Fruit fly (Drosophila melanogaster) whole organism, embryonic: ENCODE data around the gene CG14720.

Source experiments
- Ada2b ChIP-seq: fragments of 200-800 bp; sonication (Bioruptor generic); IDR thresholded peaks from 2 replicates; pipeline ENCODE4 v1.3.6; 2022; ENCODE audit warnings: missing biosample characterization, missing genetic modification characterization
- CG10565 ChIP-seq: fragments of 200-800 bp; sonication (Bioruptor generic); optimal IDR thresholded peaks from 3 replicates; lab custom pipeline; 2016; ENCODE audit warnings: missing biosample characterization, mild to moderate bottlenecking, missing genetic modification characterization
- CG10979 ChIP-seq: fragments of 200-800 bp; sonication (Bioruptor generic); optimal IDR thresholded peaks from 2 replicates; lab custom pipeline; 2018; ENCODE audit warnings: missing biosample characterization, mild to moderate bottlenecking, missing genetic modification characterization, moderate library complexity
- CG11085 ChIP-seq: fragments of 200-800 bp; sonication (Bioruptor generic); IDR thresholded peaks from 2 replicates; pipeline ENCODE4 v1.3.6; 2022; ENCODE audit warnings: missing biosample characterization, missing genetic modification characterization
- CG12155 ChIP-seq: fragments of 200-800 bp; sonication (Bioruptor generic); optimal IDR thresholded peaks from 3 replicates; lab custom pipeline; 2016; ENCODE audit warnings: missing biosample characterization, missing genetic modification characterization
- CG12299 ChIP-seq: fragments of 200-800 bp; sonication (Bioruptor generic); optimal IDR thresholded peaks from 2 replicates; lab custom pipeline; 2018; ENCODE audit warnings: missing biosample characterization, mild to moderate bottlenecking, missing genetic modification characterization
- CG12391 ChIP-seq: fragments of 200-800 bp; sonication (Bioruptor generic); optimal IDR thresholded peaks from 3 replicates; lab custom pipeline; 2018; ENCODE audit warnings: missing biosample characterization, mild to moderate bottlenecking, missing genetic modification characterization, moderate library complexity
- CG12744 ChIP-seq: fragments of 200-800 bp; sonication (Bioruptor generic); optimal IDR thresholded peaks from 2 replicates; lab custom pipeline; 2016; ENCODE audit warnings: missing biosample characterization, missing genetic modification characterization
- CG13775 ChIP-seq: fragments of 200-800 bp; sonication (Bioruptor generic); optimal IDR thresholded peaks from 3 replicates; lab custom pipeline; 2017; ENCODE audit warnings: missing biosample characterization, mild to moderate bottlenecking, missing genetic modification characterization
- CG14441 ChIP-seq: fragments of 200-800 bp; sonication (Bioruptor generic); IDR thresholded peaks from 2 replicates; pipeline ENCODE4 v1.3.6; 2022; ENCODE audit warnings: missing biosample characterization, missing genetic modification characterization
- CG14965 ChIP-seq: fragments of 200-800 bp; sonication (Bioruptor generic); optimal IDR thresholded peaks from 2 replicates; lab custom pipeline; 2016; ENCODE audit warnings: missing biosample characterization, missing genetic modification characterization, borderline replicate concordance
- CG15011 ChIP-seq: fragments of 200-800 bp; sonication (Bioruptor generic); optimal IDR thresholded peaks from 3 replicates; lab custom pipeline; 2018; ENCODE audit warnings: missing biosample characterization, mild to moderate bottlenecking, missing genetic modification characterization
- CG1602 ChIP-seq: fragments of 200-800 bp; sonication (Bioruptor generic); optimal IDR thresholded peaks from 3 replicates; lab custom pipeline; 2016; ENCODE audit warnings: missing biosample characterization, missing genetic modification characterization
- CG17186 ChIP-seq: fragments of 200-800 bp; sonication (Bioruptor generic); optimal IDR thresholded peaks from 3 replicates; lab custom pipeline; 2017; ENCODE audit warnings: missing biosample characterization, missing genetic modification reagents, missing genetic modification characterization
- CG17359 ChIP-seq: fragments of 200-800 bp; sonication (Bioruptor generic); optimal IDR thresholded peaks from 3 replicates; lab custom pipeline; 2018; ENCODE audit warnings: missing biosample characterization, mild to moderate bottlenecking, missing genetic modification characterization, moderate library complexity
- CG2116 ChIP-seq: fragments of 200-800 bp; sonication (Bioruptor generic); optimal IDR thresholded peaks from 3 replicates; lab custom pipeline; 2018; ENCODE audit warnings: missing biosample characterization, mild to moderate bottlenecking, missing genetic modification characterization
- CG31388 ChIP-seq: fragments of 200-800 bp; sonication (Bioruptor generic); optimal IDR thresholded peaks from 2 replicates; lab custom pipeline; 2016; ENCODE audit warnings: missing biosample characterization, missing genetic modification characterization
- CG3995 ChIP-seq: fragments of 200-800 bp; sonication (Bioruptor generic); optimal IDR thresholded peaks from 3 replicates; lab custom pipeline; 2016; ENCODE audit warnings: missing biosample characterization, missing genetic modification characterization
- CG4617 ChIP-seq: fragments of 200-800 bp; sonication (Bioruptor generic); optimal IDR thresholded peaks from 3 replicates; lab custom pipeline; 2016; ENCODE audit warnings: missing biosample characterization, missing genetic modification characterization, borderline replicate concordance
- CG5245 ChIP-seq: fragments of 200-800 bp; sonication (Bioruptor generic); optimal IDR thresholded peaks from 3 replicates; lab custom pipeline; 2016; ENCODE audit warnings: missing biosample characterization, missing genetic modification characterization
- CG6175 ChIP-seq: fragments of 200-800 bp; sonication (Bioruptor generic); IDR thresholded peaks from 3 replicates; pipeline ENCODE4 v1.3.6; 2022; ENCODE audit warnings: missing biosample characterization, missing genetic modification characterization
- CG8478 ChIP-seq: fragments of >200 bp; optimal IDR thresholded peaks from 2 replicates; lab custom pipeline; 2018
- CG8924 ChIP-seq: fragments of 200-800 bp; optimal IDR thresholded peaks from 3 replicates; lab custom pipeline; 2019; ENCODE audit warnings: missing biosample characterization, mild to moderate bottlenecking, missing genetic modification characterization, moderate library complexity
- CrebB ChIP-seq: fragments of 200-800 bp; sonication (Bioruptor generic); optimal IDR thresholded peaks from 3 replicates; lab custom pipeline; 2018; ENCODE audit warnings: missing biosample characterization, mild to moderate bottlenecking, missing genetic modification characterization
- Dfd ChIP-seq, 2 experiments: fragments of >200 bp; optimal IDR thresholded peaks; 2 replicates each; lab custom pipeline; 2017; ENCODE audit warnings: missing biosample characterization in 2 of 2, missing genetic modification characterization in 2 of 2
- Doc3 ChIP-seq: fragments of 200-800 bp; sonication (Bioruptor generic); IDR thresholded peaks from 3 replicates; pipeline ENCODE4 v1.3.6; 2022; ENCODE audit warnings: missing biosample characterization, missing genetic modification characterization; ENCODE audit not compliant: partially characterized antibody
- Elba2 ChIP-seq: fragments of 200-800 bp; sonication (Bioruptor generic); optimal IDR thresholded peaks from 3 replicates; lab custom pipeline; 2016; ENCODE audit warnings: missing biosample characterization, missing genetic modification characterization
- HLH4C ChIP-seq: fragments of 200-800 bp; sonication (Bioruptor generic); IDR thresholded peaks from 3 replicates; pipeline ENCODE4 v1.3.6; 2022; ENCODE audit warnings: missing biosample characterization, missing genetic modification characterization; ENCODE audit not compliant: partially characterized antibody
- Neu2 ChIP-seq: fragments of 200-800 bp; sonication (Bioruptor generic); optimal IDR thresholded peaks from 3 replicates; lab custom pipeline; 2016; ENCODE audit warnings: missing biosample characterization, missing genetic modification characterization, borderline replicate concordance
- Nf-YB ChIP-seq: fragments of 200-800 bp; sonication (Bioruptor generic); optimal IDR thresholded peaks from 3 replicates; lab custom pipeline; 2019; ENCODE audit warnings: missing biosample characterization, mild to moderate bottlenecking, missing genetic modification characterization, moderate library complexity
- abd-A ChIP-seq: fragments of 200-800 bp; sonication (Bioruptor generic); optimal IDR thresholded peaks from 3 replicates; lab custom pipeline; 2019; ENCODE audit warnings: missing biosample characterization, mild to moderate bottlenecking, missing genetic modification characterization, moderate library complexity
- br ChIP-seq: fragments of >200 bp; optimal IDR thresholded peaks from 2 replicates; lab custom pipeline; 2017
- cas ChIP-seq: fragments of 200-800 bp; sonication (Bioruptor generic); IDR thresholded peaks from 2 replicates; pipeline ENCODE4 v1.3.6; 2022; ENCODE audit warnings: missing biosample characterization, missing genetic modification characterization
- chinmo ChIP-seq: fragments of 200-800 bp; sonication (Bioruptor generic); IDR thresholded peaks from 4 replicates; pipeline ENCODE4 v1.3.6; 2022; ENCODE audit warnings: missing biosample characterization, missing genetic modification characterization; ENCODE audit not compliant: partially characterized antibody
- corto ChIP-seq: fragments of 200-800 bp; sonication (Bioruptor generic); optimal IDR thresholded peaks from 2 replicates; lab custom pipeline; 2016; ENCODE audit warnings: missing biosample characterization, mild to moderate bottlenecking, missing genetic modification characterization, moderate library complexity
- crc ChIP-seq: fragments of 200-800 bp; sonication (Bioruptor generic); optimal IDR thresholded peaks from 2 replicates; lab custom pipeline; 2016; ENCODE audit warnings: missing biosample characterization, missing genetic modification characterization
- dpn ChIP-seq, 2 experiments: fragments of 200-800 bp; sonication (Bioruptor generic); optimal IDR thresholded peaks; 3 replicates each; lab custom pipeline; 2016; ENCODE audit warnings: missing biosample characterization in 2 of 2, missing genetic modification characterization in 2 of 2
- emc ChIP-seq: fragments of 200-800 bp; sonication (Bioruptor generic); optimal IDR thresholded peaks from 2 replicates; lab custom pipeline; 2016; ENCODE audit warnings: missing biosample characterization, missing genetic modification characterization
- fu2 ChIP-seq: fragments of 200-800 bp; sonication (Bioruptor generic); optimal IDR thresholded peaks from 2 replicates; lab custom pipeline; 2016; ENCODE audit warnings: missing biosample characterization, missing genetic modification characterization
- gfzf ChIP-seq: fragments of 200-800 bp; sonication (Bioruptor generic); optimal IDR thresholded peaks from 2 replicates; lab custom pipeline; 2016; ENCODE audit warnings: missing biosample characterization, mild to moderate bottlenecking, missing genetic modification characterization, moderate library complexity
- hb ChIP-seq: fragments of 200-800 bp; sonication (Bioruptor generic); IDR thresholded peaks from 3 replicates; pipeline ENCODE4 v1.3.6; 2022; ENCODE audit warnings: missing biosample characterization, missing genetic modification characterization; ENCODE audit not compliant: partially characterized antibody
- ind ChIP-seq: fragments of 200-800 bp; sonication (Bioruptor generic); optimal IDR thresholded peaks from 3 replicates; lab custom pipeline; 2016; ENCODE audit warnings: missing biosample characterization, missing genetic modification characterization
- jing ChIP-seq: fragments of 200-800 bp; sonication (Bioruptor generic); optimal IDR thresholded peaks from 2 replicates; lab custom pipeline; 2018; ENCODE audit warnings: missing biosample characterization, mild to moderate bottlenecking, missing genetic modification characterization
- kni ChIP-seq: fragments of 200-800 bp; sonication (Bioruptor generic); optimal IDR thresholded peaks from 3 replicates; lab custom pipeline; 2017; ENCODE audit warnings: mild to moderate bottlenecking, missing biosample characterization, missing genetic modification reagents, missing genetic modification characterization
- salm ChIP-seq: fragments of 200-800 bp; sonication (Bioruptor generic); optimal IDR thresholded peaks from 2 replicates; lab custom pipeline; 2018; ENCODE audit warnings: missing biosample characterization, mild to moderate bottlenecking, missing genetic modification characterization
- sc ChIP-seq, 3 experiments: fragments of >200 bp in 2 of 3; fragments of 200-800 bp in 1 of 3; sonication (Bioruptor generic) in 1 of 3; optimal IDR thresholded peaks; 2 replicates in 2 of 3; 3 replicates in 1 of 3; lab custom pipeline; 2017; ENCODE audit warnings: mild to moderate bottlenecking in 1 of 3, missing biosample characterization in 1 of 3, missing genetic modification characterization in 1 of 3, missing genetic modification reagents in 1 of 3
- sens ChIP-seq: fragments of 200-800 bp; sonication (Bioruptor generic); peaks from one replicate; lab custom pipeline; 2016; ENCODE audit warnings: missing biosample characterization, missing genetic modification characterization
- wdn ChIP-seq: fragments of 200-800 bp; sonication (Bioruptor generic); IDR thresholded peaks from 2 replicates; pipeline ENCODE4 v1.3.6; 2022; ENCODE audit warnings: missing biosample characterization, missing genetic modification characterization
- zen ChIP-seq: fragments of 200-800 bp; sonication (Bioruptor generic); optimal IDR thresholded peaks from 3 replicates; lab custom pipeline; 2018; ENCODE audit warnings: missing biosample characterization, mild to moderate bottlenecking, missing genetic modification characterization, moderate library complexity

Gene CG14720

DNA sequence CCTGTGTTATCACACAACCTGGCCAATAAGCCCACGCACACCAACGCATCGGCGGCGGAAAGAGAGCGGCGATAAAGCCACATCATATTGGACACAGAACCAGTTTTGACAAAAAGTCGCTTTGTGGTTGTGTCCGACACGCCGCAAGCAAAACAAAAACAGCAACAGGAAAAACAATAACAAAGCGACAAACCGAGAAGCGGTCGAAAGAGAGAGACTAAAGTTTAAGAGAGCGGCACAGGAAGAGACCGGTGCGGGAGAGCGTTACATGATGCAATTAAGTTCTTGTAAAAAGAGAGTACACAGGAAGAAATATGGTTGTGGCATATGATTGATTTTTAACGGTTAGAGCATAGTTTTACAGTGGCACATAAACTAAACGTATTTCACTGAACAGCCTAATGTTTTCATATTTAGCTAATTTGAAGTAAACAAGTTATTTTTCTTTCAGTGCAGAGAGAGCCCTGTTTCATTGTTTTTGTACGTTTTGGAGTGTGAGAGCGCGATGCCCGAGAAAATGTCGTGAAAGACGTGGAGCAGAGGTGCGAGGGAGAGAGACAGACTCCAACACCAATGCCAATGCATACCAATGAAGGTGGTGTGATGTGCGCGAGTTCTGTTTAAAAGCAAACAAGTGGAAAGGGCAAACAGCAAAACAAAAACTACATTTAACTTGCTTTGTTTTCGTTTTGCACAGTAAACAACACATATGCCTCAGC is 49.4 kb downstream of the CG14720 start (continued):
- TF ChIP-seq CG10565 (GFP tag; lab: Kevin White, UChicago) (peak; percentile 99), Nf-YB (GFP tag; lab: Kevin White, UChicago) (peak; percentile 93), fu2 (GFP tag; lab: Kevin White, UChicago) (peak; percentile 100), CG12744 (GFP tag; lab: Kevin White, UChicago) (peak; percentile 100), br (lab: Kevin White, UChicago) (no peak), chinmo (GFP tag; lab: Robert Waterston, UW) (no peak), salm (tag; lab: Kevin White, UChicago) (peak; percentile 99), CG31388 (peak; percentile 99), Elba2 (peak; percentile 95), sens (GFP tag; lab: Kevin White, UChicago) (peak; percentile 100), corto (GFP tag; lab: Kevin White, UChicago) (peak; percentile 100), zen (tag; lab: Kevin White, UChicago) (peak; percentile 100), sc (optimal IDR thresholded peaks at IDR 0.05; lab: Kevin White, UChicago) (no peak), sc (GFP tag; optimal IDR thresholded peaks at IDR 0.05; lab: Kevin White, UChicago) (peak; percentile 100), Dfd (GFP tag; optimal IDR thresholded peaks at IDR 0.05; lab: Kevin White, UChicago) (peak in 1 of 2 experiments; percentile 29), CG14441 (GFP tag; lab: Robert Waterston, UW) (no peak), CG3995 (peak; percentile 90), CrebB (tag; lab: Kevin White, UChicago) (peak; percentile 100), CG17186 (GFP tag; lab: Kevin White, UChicago) (peak; percentile 97), ind (GFP tag; lab: Kevin White, UChicago) (peak; percentile 100), CG11085 (no peak), CG8924 (tag; lab: Kevin White, UChicago) (peak; percentile 100), Doc3 (no peak), HLH4C (GFP tag; lab: Robert Waterston, UW) (no peak), CG2116 (GFP tag; lab: Kevin White, UChicago) (peak; percentile 93), CG5245 (GFP tag; lab: Kevin White, UChicago) (peak; percentile 100), CG1602 (GFP tag; lab: Kevin White, UChicago) (peak; percentile 100), gfzf (peak; percentile 54), CG17359 (tag; lab: Kevin White, UChicago) (peak; percentile 100), CG14965 (peak; percentile 95), Ada2b (GFP tag; lab: Robert Waterston, UW) (no peak), wdn (GFP tag; lab: Robert Waterston, UW) (no peak), CG10979 (peak; percentile 100), emc (peak; percentile 100), crc (GFP tag; lab: Kevin White, UChicago) (peak; percentile 100), CG12299 (tag; lab: Kevin White, UChicago) (peak; percentile 100), CG15011 (GFP tag; lab: Kevin White, UChicago) (peak; percentile 100), dpn (GFP tag; optimal IDR thresholded peaks at IDR 0.05; lab: Kevin White, UChicago) (peak; percentile 100), CG12391 (peak; percentile 100), Neu2 (GFP tag; lab: Kevin White, UChicago) (peak; percentile 99), CG8478 (lab: Kevin White, UChicago) (peak; percentile 56), abd-A (tag; lab: Kevin White, UChicago) (peak; percentile 100), CG4617 (peak; percentile 100), hb (no peak), cas (GFP tag; lab: Robert Waterston, UW) (no peak), CG12155 (GFP tag; lab: Kevin White, UChicago) (peak; percentile 99), CG6175 (GFP tag; lab: Robert Waterston, UW) (no peak), CG13775 (peak; percentile 100), kni (GFP tag; lab: Kevin White, UChicago) (peak; percentile 99), jing (GFP tag; lab: Kevin White, UChicago) (peak; percentile 100)
